Worm (Caenorhabditis elegans) whole organism, L4 larva: ENCODE measurements around the gene tag-234.

Experiments
- F49E8.2 ChIP-seq: sonication (generic microtip); optimal IDR thresholded peaks from 2 replicates; lab custom pipeline; 2016; ENCODE audit warnings: missing compliant biosample characterization, mild to moderate bottlenecking, missing genetic modification characterization, borderline replicate concordance
- ZK337.2 ChIP-seq: fragments of 200-800 bp; sonication (Bioruptor generic); IDR thresholded peaks from 2 replicates; pipeline ENCODE4 v1.3.6; 2022; ENCODE audit warnings: missing genetic modification reagents, missing genetic modification characterization, missing compliant biosample characterization
- daf-12 ChIP-seq: fragments of 150-350 bp; optimal IDR thresholded peaks from 2 replicates; lab custom pipeline; 2014; ENCODE audit warnings: missing biosample characterization, missing genetic modification reagents, missing genetic modification characterization
- nhr-25 ChIP-seq: sonication (generic microtip); optimal IDR thresholded peaks from 2 replicates; lab custom pipeline; 2017; ENCODE audit warnings: missing genetic modification characterization, mild to moderate bottlenecking, missing compliant biosample characterization, antibody characterized with exemption, moderate library complexity, borderline replicate concordance; ENCODE audit not compliant: insufficient read depth
- unc-39 ChIP-seq: sonication (generic microtip); optimal IDR thresholded peaks from 2 replicates; lab custom pipeline; 2017; ENCODE audit warnings: missing biosample characterization, missing genetic modification characterization
- unc-62 ChIP-seq, 3 experiments: fragments of 150-350 bp in 1 of 3; sonication (generic microtip); optimal IDR thresholded peaks in 2 of 3; peaks in 1 of 3; 1 replicate in 1 of 3; 2 replicates in 2 of 3; lab custom pipeline; 2014 to 2017; ENCODE audit warnings: missing biosample characterization in 3 of 3, missing genetic modification characterization in 3 of 3, missing genetic modification reagents in 3 of 3, missing genotype in 1 of 3
- ztf-11 ChIP-seq: fragments of 150-350 bp; optimal IDR thresholded peaks from 2 replicates; lab custom pipeline; 2014; ENCODE audit warnings: missing biosample characterization, missing genetic modification characterization

- TF ChIP-seq nhr-25 (tag; lab: Kevin White, UChicago) = no peak
- no peak for TF ChIP-seq unc-39 (tag; lab: Kevin White, UChicago)
- TF ChIP-seq daf-12 = no peak
- no peak for TF ChIP-seq ZK337.2 (GFP tag; lab: Robert Waterston, UW)
- no peak for TF ChIP-seq ztf-11
- TF ChIP-seq unc-62 (GFP tag; optimal IDR thresholded peaks at IDR 0.05 in 1 of 2; lab: Kevin White, UChicago) = no peak
- TF ChIP-seq unc-62 (tag; optimal IDR thresholded peaks at IDR 0.05; lab: Kevin White, UChicago) = no peak
- no peak for TF ChIP-seq F49E8.2
Observed at ce11 chrII:5896512-5896911, 32.5 kb downstream of the tag-234 start.
